Comparison of ENCODE assay signal across 1 fruit fly cellular context in genomic region chrX:8075300-8075927, dm6.
TF ChIP-seq lines count a peak whose summit lies in the region.

Gene Upf2, minus strand, starts transcription at chrX:8075466.
Gene CG1571, plus strand, starts transcription at chrX:8075877.

TF ChIP-seq in whole organism, embryonic, 481 proteins besides CTCF, POLR2A, EP300 and RAD21 (continued from another document and continues in another):
- TF ChIP-seq sd (tag; optimal IDR thresholded peaks at IDR 0.05; lab: Kevin White, UChicago) (no peak), pros (GFP tag; optimal IDR thresholded peaks at IDR 0.05; lab: Kevin White, UChicago) (no peak), row (GFP tag; IDR thresholded peaks at IDR 0.05; lab: Robert Waterston, UW) (peak; percentile 27; the same call in 1 of the 3 replicates), CG8089 (GFP tag; optimal IDR thresholded peaks at IDR 0.05; lab: Kevin White, UChicago) (no peak), gem (tag; optimal IDR thresholded peaks at IDR 0.05; lab: Kevin White, UChicago) (no peak), pan (optimal IDR thresholded peaks at IDR 0.05; lab: Kevin White, UChicago) (no peak), pan (GFP tag; optimal IDR thresholded peaks at IDR 0.05 in 1 of 2, IDR thresholded peaks at IDR 0.05 in 1 of 2) (no peak), CG7271 (tag; optimal IDR thresholded peaks at IDR 0.05; lab: Kevin White, UChicago) (no peak), run (tag; optimal IDR thresholded peaks at IDR 0.05; lab: Kevin White, UChicago) (no peak), CG2678 (tag; optimal IDR thresholded peaks at IDR 0.05; lab: Kevin White, UChicago) (no peak), nau (GFP tag; optimal IDR thresholded peaks at IDR 0.05; lab: Kevin White, UChicago) (no peak), MESR4 (GFP tag; optimal IDR thresholded peaks at IDR 0.05; lab: Kevin White, UChicago) (peak; percentile 79), Atf-2 (GFP tag; optimal IDR thresholded peaks at IDR 0.05; lab: Kevin White, UChicago) (no peak), CG12769 (tag; optimal IDR thresholded peaks at IDR 0.05; lab: Kevin White, UChicago) (no peak), CG8359 (GFP tag; optimal IDR thresholded peaks at IDR 0.05; lab: Kevin White, UChicago; ENCODE audit: borderline replicate concordance) (no peak), wdn (GFP tag; IDR thresholded peaks at IDR 0.05; lab: Robert Waterston, UW) (no peak), CG17186 (GFP tag; optimal IDR thresholded peaks at IDR 0.05; lab: Kevin White, UChicago) (peak; percentile 3), Hand (GFP tag; optimal IDR thresholded peaks at IDR 0.05; lab: Kevin White, UChicago) (no peak), Xrp1 (GFP tag; IDR thresholded peaks at IDR 0.05; lab: Robert Waterston, UW) (no peak), CG17361 (GFP tag; IDR thresholded peaks at IDR 0.05; lab: Robert Waterston, UW) (no peak), CG34422 (GFP tag; IDR thresholded peaks at IDR 0.05; lab: Robert Waterston, UW) (peak; percentile 29; the same call in 1 of the 3 replicates), da (GFP tag; optimal IDR thresholded peaks at IDR 0.05; lab: Kevin White, UChicago) (no peak), lov (optimal IDR thresholded peaks at IDR 0.05; lab: Kevin White, UChicago) (no peak), lov (GFP tag; IDR thresholded peaks at IDR 0.05; lab: Robert Waterston, UW) (no peak), Fer3 (tag; optimal IDR thresholded peaks at IDR 0.05; lab: Kevin White, UChicago) (no peak), CG12942 (GFP tag; optimal IDR thresholded peaks at IDR 0.05; lab: Kevin White, UChicago) (no peak), Hr78 (GFP tag; optimal IDR thresholded peaks at IDR 0.05; lab: Kevin White, UChicago) (no peak), ab (GFP tag; optimal IDR thresholded peaks at IDR 0.05; lab: Kevin White, UChicago) (no peak), otp (GFP tag; IDR thresholded peaks at IDR 0.05; lab: Robert Waterston, UW) (no peak), stc (GFP tag; IDR thresholded peaks at IDR 0.05; lab: Robert Waterston, UW) (no peak), nom (GFP tag; optimal IDR thresholded peaks at IDR 0.05; lab: Kevin White, UChicago) (no peak), CG15514 (GFP tag; optimal IDR thresholded peaks at IDR 0.05; lab: Kevin White, UChicago) (peak; percentile 82), HLHmδ (GFP tag; optimal IDR thresholded peaks at IDR 0.05; lab: Kevin White, UChicago) (no peak), seq (GFP tag; IDR thresholded peaks at IDR 0.05; lab: Robert Waterston, UW) (no peak), Antp (GFP tag; optimal IDR thresholded peaks at IDR 0.05; lab: Kevin White, UChicago) (no peak), CG10979 (tag; optimal IDR thresholded peaks at IDR 0.05; lab: Kevin White, UChicago) (peak; percentile 8), Lhr (GFP tag; optimal IDR thresholded peaks at IDR 0.05; lab: Kevin White, UChicago) (peak; percentile 42), Adf1 (GFP tag; IDR thresholded peaks at IDR 0.05; lab: Robert Waterston, UW) (no peak), dysf (GFP tag; IDR thresholded peaks at IDR 0.05; lab: Robert Waterston, UW) (no peak), CG1529 (GFP tag; optimal IDR thresholded peaks at IDR 0.05; lab: Kevin White, UChicago) (no peak), CG12071 (GFP tag; optimal IDR thresholded peaks at IDR 0.05; lab: Kevin White, UChicago) (no peak), Chrac-16 (GFP tag; optimal IDR thresholded peaks at IDR 0.05; lab: Kevin White, UChicago) (no peak), Pdp1 (GFP tag; optimal IDR thresholded peaks at IDR 0.05; lab: Kevin White, UChicago) (peak in 1 of 2 experiments; percentile 43), CG13424 (tag; optimal IDR thresholded peaks at IDR 0.05; lab: Kevin White, UChicago) (no peak), H2.0 (GFP tag; IDR thresholded peaks at IDR 0.05; lab: Robert Waterston, UW) (no peak), Ada2b (GFP tag; IDR thresholded peaks at IDR 0.05; lab: Robert Waterston, UW) (no peak), caup (GFP tag; optimal IDR thresholded peaks at IDR 0.05; lab: Kevin White, UChicago; ENCODE audit: severe bottlenecking) (no peak), kah (GFP tag; optimal IDR thresholded peaks at IDR 0.05; lab: Kevin White, UChicago) (no peak), CG11456 (GFP tag; IDR thresholded peaks at IDR 0.05; lab: Robert Waterston, UW) (no peak), MBD-R2 (GFP tag; IDR thresholded peaks at IDR 0.05; lab: Robert Waterston, UW) (peak; percentile 83), Med (GFP tag; lab: Kevin White, UChicago) (peak; percentile 81), CG10543 (GFP tag; optimal IDR thresholded peaks at IDR 0.05; lab: Kevin White, UChicago) (no peak), Bteb2 (GFP tag; optimal IDR thresholded peaks at IDR 0.05; lab: Kevin White, UChicago) (no peak), ato (GFP tag; IDR thresholded peaks at IDR 0.05; lab: Robert Waterston, UW; ENCODE audit: partially characterized antibody) (peak; percentile 71), eyg (GFP tag; optimal IDR thresholded peaks at IDR 0.05; lab: Kevin White, UChicago) (no peak), CG13624 (GFP tag; optimal IDR thresholded peaks at IDR 0.05; lab: Kevin White, UChicago) (no peak), CG12659 (GFP tag; optimal IDR thresholded peaks at IDR 0.05; lab: Kevin White, UChicago) (peak; percentile 66), lbe (GFP tag; optimal IDR thresholded peaks at IDR 0.05; lab: Kevin White, UChicago) (no peak), maf-S (GFP tag; optimal IDR thresholded peaks at IDR 0.05; lab: Kevin White, UChicago) (no peak), Opbp (GFP tag; IDR thresholded peaks at IDR 0.05; lab: Robert Waterston, UW; ENCODE audit: partially characterized antibody) (peak; percentile 72; the same call in 2 of the 3 replicates), CG8290 (GFP tag; optimal IDR thresholded peaks at IDR 0.05; lab: Kevin White, UChicago) (peak; percentile 0), CG8290 (tag; optimal IDR thresholded peaks at IDR 0.05; lab: Kevin White, UChicago) (no peak), CG7963 (GFP tag; IDR thresholded peaks at IDR 0.05; lab: Robert Waterston, UW; ENCODE audit: partially characterized antibody) (peak; percentile 51; the same call in 1 of the 3 replicates), Taf1 (GFP tag; IDR thresholded peaks at IDR 0.05; lab: Robert Waterston, UW) (no peak), CG2120 (GFP tag; optimal IDR thresholded peaks at IDR 0.05; lab: Kevin White, UChicago) (peak; percentile 44), CG10565 (GFP tag; optimal IDR thresholded peaks at IDR 0.05; lab: Kevin White, UChicago) (no peak), CG5953 (GFP tag; IDR thresholded peaks at IDR 0.05; lab: Robert Waterston, UW) (no peak), dmrt99B (tag; optimal IDR thresholded peaks at IDR 0.05; lab: Kevin White, UChicago) (no peak), CG8388 (GFP tag; optimal IDR thresholded peaks at IDR 0.05; lab: Kevin White, UChicago) (no peak), toy (GFP tag; IDR thresholded peaks at IDR 0.05; lab: Robert Waterston, UW) (no peak), CG1832 (GFP tag; optimal IDR thresholded peaks at IDR 0.05; lab: Kevin White, UChicago) (no peak), hb (GFP tag; IDR thresholded peaks at IDR 0.05; lab: Robert Waterston, UW; ENCODE audit: partially characterized antibody) (peak; percentile 66; the same call in 2 of the 3 replicates), trem (tag; optimal IDR thresholded peaks at IDR 0.05; lab: Kevin White, UChicago) (peak; percentile 52), sr (GFP tag; IDR thresholded peaks at IDR 0.05; lab: Robert Waterston, UW) (no peak), Nf-YB (GFP tag; optimal IDR thresholded peaks at IDR 0.05; lab: Kevin White, UChicago) (no peak), Dfd (GFP tag; optimal IDR thresholded peaks at IDR 0.05; lab: Kevin White, UChicago) (no peak), klu (GFP tag; IDR thresholded peaks at IDR 0.05; lab: Robert Waterston, UW) (no peak), Ptx1 (GFP tag; IDR thresholded peaks at IDR 0.05; lab: Robert Waterston, UW) (no peak), CG1603 (tag; optimal IDR thresholded peaks at IDR 0.05; lab: Kevin White, UChicago) (no peak), CG8924 (tag; optimal IDR thresholded peaks at IDR 0.05; lab: Kevin White, UChicago) (no peak), CG17912 (GFP tag; optimal IDR thresholded peaks at IDR 0.05; lab: Kevin White, UChicago) (no peak), HmgZ (tag; optimal IDR thresholded peaks at IDR 0.05; lab: Kevin White, UChicago) (peak; percentile 40), schlank (tag; optimal IDR thresholded peaks at IDR 0.05; lab: Kevin White, UChicago) (no peak), lab (GFP tag; optimal IDR thresholded peaks at IDR 0.05; lab: Kevin White, UChicago) (no peak), CG18599 (GFP tag; optimal IDR thresholded peaks at IDR 0.05; lab: Kevin White, UChicago) (no peak), salm (tag; optimal IDR thresholded peaks at IDR 0.05; lab: Kevin White, UChicago) (no peak), yki (optimal IDR thresholded peaks at IDR 0.05; lab: Kevin White, UChicago) (no peak), Six4 (GFP tag; optimal IDR thresholded peaks at IDR 0.05; lab: Kevin White, UChicago) (no peak), sim (GFP tag; IDR thresholded peaks at IDR 0.05; lab: Robert Waterston, UW) (no peak), CG17612 (GFP tag; IDR thresholded peaks at IDR 0.05; lab: Robert Waterston, UW) (no peak), sc (optimal IDR thresholded peaks at IDR 0.05; lab: Kevin White, UChicago) (no peak), sc (GFP tag; optimal IDR thresholded peaks at IDR 0.05; lab: Kevin White, UChicago) (no peak), vnd (GFP tag; IDR thresholded peaks at IDR 0.05; lab: Robert Waterston, UW; ENCODE audit: partially characterized antibody) (peak; percentile 63; the same call in 2 of the 3 replicates), crol (GFP tag; IDR thresholded peaks at IDR 0.05; lab: Robert Waterston, UW) (peak; percentile 94), CG11398 (GFP tag; optimal IDR thresholded peaks at IDR 0.05; lab: Kevin White, UChicago) (no peak), CG11696 (GFP tag; IDR thresholded peaks at IDR 0.05; lab: Robert Waterston, UW) (no peak), sna (GFP tag; IDR thresholded peaks at IDR 0.05; lab: Robert Waterston, UW; ENCODE audit: partially characterized antibody) (0 out of 2 replicates have a peak, but pooled peaks have one; percentile 36), CG1602 (GFP tag; optimal IDR thresholded peaks at IDR 0.05; lab: Kevin White, UChicago) (no peak), CG9817 (tag; optimal IDR thresholded peaks at IDR 0.05; lab: Kevin White, UChicago) (no peak), NC2α (GFP tag; optimal IDR thresholded peaks at IDR 0.05; lab: Kevin White, UChicago) (no peak), CG17829 (tag; optimal IDR thresholded peaks at IDR 0.05; lab: Kevin White, UChicago) (peak; percentile 27), grau (tag; optimal IDR thresholded peaks at IDR 0.05; lab: Kevin White, UChicago) (no peak), esg (GFP tag; conservative IDR thresholded peaks at IDR 0.05; lab: Robert Waterston, UW) (no peak), CG9876 (GFP tag; optimal IDR thresholded peaks at IDR 0.05; lab: Kevin White, UChicago) (no peak), Hr51 (GFP tag; optimal IDR thresholded peaks at IDR 0.05; lab: Kevin White, UChicago) (no peak), CG15269 (tag; optimal IDR thresholded peaks at IDR 0.05; lab: Kevin White, UChicago) (no peak), ase (GFP tag; IDR thresholded peaks at IDR 0.05; lab: Robert Waterston, UW) (no peak), Rx (GFP tag; IDR thresholded peaks at IDR 0.05; lab: Robert Waterston, UW) (no peak), nerfin-2 (GFP tag; IDR thresholded peaks at IDR 0.05; lab: Robert Waterston, UW; ENCODE audit: partially characterized antibody) (peak; percentile 68), btn (GFP tag; optimal IDR thresholded peaks at IDR 0.05; lab: Kevin White, UChicago) (no peak), shn (GFP tag; optimal IDR thresholded peaks at IDR 0.05; lab: Kevin White, UChicago) (no peak), CG5180 (GFP tag; optimal IDR thresholded peaks at IDR 0.05; lab: Kevin White, UChicago) (no peak), Dip3 (GFP tag; optimal IDR thresholded peaks at IDR 0.05; lab: Kevin White, UChicago) (no peak), ssp (GFP tag; IDR thresholded peaks at IDR 0.05; lab: Robert Waterston, UW) (peak; percentile 89), CG7928 (GFP tag; optimal IDR thresholded peaks at IDR 0.05; lab: Kevin White, UChicago) (no peak), B-H1 (GFP tag; IDR thresholded peaks at IDR 0.05; lab: Robert Waterston, UW) (no peak), sug (tag; optimal IDR thresholded peaks at IDR 0.05; lab: Kevin White, UChicago) (no peak), bigmax (GFP tag; optimal IDR thresholded peaks at IDR 0.05; lab: Kevin White, UChicago) (no peak), peb (GFP tag; IDR thresholded peaks at IDR 0.05; lab: Robert Waterston, UW) (no peak), CG6683 (GFP tag; optimal IDR thresholded peaks at IDR 0.05; lab: Kevin White, UChicago) (no peak), CG30431 (GFP tag; optimal IDR thresholded peaks at IDR 0.05; lab: Kevin White, UChicago) (no peak), CG11093 (GFP tag; IDR thresholded peaks at IDR 0.05; lab: Robert Waterston, UW) (no peak), CG10209 (GFP tag; optimal IDR thresholded peaks at IDR 0.05; lab: Kevin White, UChicago) (no peak), Eip74EF (GFP tag; optimal IDR thresholded peaks at IDR 0.05; lab: Kevin White, UChicago) (no peak), pita (GFP tag; optimal IDR thresholded peaks at IDR 0.05; lab: Kevin White, UChicago) (no peak), CG7556 (GFP tag; optimal IDR thresholded peaks at IDR 0.05; lab: Kevin White, UChicago) (no peak), phol (tag; optimal IDR thresholded peaks at IDR 0.05; lab: Kevin White, UChicago) (no peak), CG11723 (GFP tag; optimal IDR thresholded peaks at IDR 0.05; lab: Kevin White, UChicago) (no peak), Hey (tag; optimal IDR thresholded peaks at IDR 0.05; lab: Kevin White, UChicago) (no peak), CG2202 (tag; optimal IDR thresholded peaks at IDR 0.05; lab: Kevin White, UChicago) (no peak), gt (GFP tag; IDR thresholded peaks at IDR 0.05; lab: Robert Waterston, UW) (no peak), ranshi (GFP tag; IDR thresholded peaks at IDR 0.05; lab: Robert Waterston, UW) (no peak), en (GFP tag; optimal IDR thresholded peaks at IDR 0.05; lab: Kevin White, UChicago) (no peak), CG4328 (GFP tag; optimal IDR thresholded peaks at IDR 0.05; lab: Kevin White, UChicago) (no peak), pum (GFP tag; optimal IDR thresholded peaks at IDR 0.05; lab: Kevin White, UChicago) (no peak), CG13296 (GFP tag; optimal IDR thresholded peaks at IDR 0.05; lab: Kevin White, UChicago) (no peak), Abd-B (GFP tag; optimal IDR thresholded peaks at IDR 0.05; lab: Kevin White, UChicago) (peak; percentile 67), wek (GFP tag; optimal IDR thresholded peaks at IDR 0.05; lab: Kevin White, UChicago) (no peak)
